Fruit fly (Drosophila melanogaster): ENCODE measurements around the gene Nep4.

Gene Nep4

dm6 chr3R:20633984-20634446 lies 25.7 kb downstream of the Nep4 start (continued):
- TF ChIP-seq Hr39 (GFP tag; optimal IDR thresholded peaks at IDR 0.05) = peak; percentile 84
- peak; percentile 60 for TF ChIP-seq CG11294 (GFP tag; IDR thresholded peaks at IDR 0.05)
- TF ChIP-seq CG6854 (GFP tag; optimal IDR thresholded peaks at IDR 0.05) = no peak
- TF ChIP-seq CG1621 (tag; optimal IDR thresholded peaks at IDR 0.05) = no peak
- no peak for TF ChIP-seq Eip75B (GFP tag; optimal IDR thresholded peaks at IDR 0.05)
- TF ChIP-seq fkh (GFP tag; optimal IDR thresholded peaks at IDR 0.05) = no peak
- no peak for TF ChIP-seq dsx (GFP tag; optimal IDR thresholded peaks at IDR 0.05; ENCODE audit: poor library complexity, severe bottlenecking)

- no peak for TF ChIP-seq Met (GFP tag; optimal IDR thresholded peaks at IDR 0.05)
- no peak for TF ChIP-seq CG4318 (GFP tag; optimal IDR thresholded peaks at IDR 0.05)
- TF ChIP-seq svp (GFP tag) = no peak
- no peak for TF ChIP-seq Smox (GFP tag; optimal IDR thresholded peaks at IDR 0.05)
- TF ChIP-seq Lpt (GFP tag; optimal IDR thresholded peaks at IDR 0.05) = no peak
- no peak for TF ChIP-seq CG3032 (tag; optimal IDR thresholded peaks at IDR 0.05)
- TF ChIP-seq CG6163 (GFP tag; IDR thresholded peaks at IDR 0.05) = no peak
- TF ChIP-seq acj6 (GFP tag; optimal IDR thresholded peaks at IDR 0.05) = no peak
- no peak for TF ChIP-seq Hr38 (GFP tag; optimal IDR thresholded peaks at IDR 0.05)
- TF ChIP-seq Gug (GFP tag; IDR thresholded peaks at IDR 0.05) = no peak
Measured at dm6 chr3R:20626123-20626522, 33.6 kb downstream of the Nep4 start.

dm6 chr3R:20622297-20623168 lies 37.2 kb downstream of the Nep4 start:
- no peak for TF ChIP-seq CG8632 (GFP tag; optimal IDR thresholded peaks at IDR 0.05)
- TF ChIP-seq CG6808 (GFP tag; optimal IDR thresholded peaks at IDR 0.05) = no peak
- no peak for TF ChIP-seq Ets21C (GFP tag; optimal IDR thresholded peaks at IDR 0.05)
- no peak for TF ChIP-seq CG8119 (GFP tag; IDR thresholded peaks at IDR 0.05)
- no peak for TF ChIP-seq Sox14 (GFP tag; optimal IDR thresholded peaks at IDR 0.05)
- no peak for TF ChIP-seq CG8319 (GFP tag; optimal IDR thresholded peaks at IDR 0.05)
- no peak for TF ChIP-seq Ets96B (tag; optimal IDR thresholded peaks at IDR 0.05)
- TF ChIP-seq fd59A (GFP tag; optimal IDR thresholded peaks at IDR 0.05) = no peak
- TF ChIP-seq CG10631 (GFP tag; optimal IDR thresholded peaks at IDR 0.05) = no peak

dm6 chr3R:20621805-20622286 lies 37.9 kb downstream of the Nep4 start, which contains the start of gene H:
H (plus strand) TSS chr3R:20621938.
- TF ChIP-seq acj6 (GFP tag; optimal IDR thresholded peaks at IDR 0.05) (no peak), Sox14 (GFP tag; optimal IDR thresholded peaks at IDR 0.05) (peak; percentile 8), lz (GFP tag; optimal IDR thresholded peaks at IDR 0.05) (no peak), Gug (GFP tag; IDR thresholded peaks at IDR 0.05) (no peak), dac (GFP tag; optimal IDR thresholded peaks at IDR 0.05) (no peak), CG7368 (GFP tag; optimal IDR thresholded peaks at IDR 0.05) (no peak), vri (GFP tag; optimal IDR thresholded peaks at IDR 0.05) (no peak)

dm6 chr3R:20618947-20619346 lies 40.8 kb downstream of the Nep4 start:
- TF ChIP-seq acj6 (GFP tag; optimal IDR thresholded peaks at IDR 0.05) (no peak), Eip93F (GFP tag; optimal IDR thresholded peaks at IDR 0.05) (no peak), ss (GFP tag; optimal IDR thresholded peaks at IDR 0.05) (no peak), Ets21C (GFP tag; optimal IDR thresholded peaks at IDR 0.05) (no peak), Lpt (GFP tag; optimal IDR thresholded peaks at IDR 0.05) (no peak), fd85E (GFP tag; optimal IDR thresholded peaks at IDR 0.05) (no peak), fkh (GFP tag; optimal IDR thresholded peaks at IDR 0.05) (no peak), CG9139 (GFP tag; optimal IDR thresholded peaks at IDR 0.05) (no peak), CG16779 (tag; optimal IDR thresholded peaks at IDR 0.05) (no peak), CG7368 (GFP tag; optimal IDR thresholded peaks at IDR 0.05) (no peak), OdsH (GFP tag; optimal IDR thresholded peaks at IDR 0.05) (no peak), CG10669 (GFP tag; optimal IDR thresholded peaks at IDR 0.05) (no peak), CG8632 (GFP tag; optimal IDR thresholded peaks at IDR 0.05) (no peak), salr (GFP tag; optimal IDR thresholded peaks at IDR 0.05) (no peak), Sox15 (GFP tag; optimal IDR thresholded peaks at IDR 0.05) (no peak), Gug (GFP tag; IDR thresholded peaks at IDR 0.05) (no peak), lz (GFP tag; optimal IDR thresholded peaks at IDR 0.05) (no peak), Hr38 (GFP tag; optimal IDR thresholded peaks at IDR 0.05) (no peak)

Data from whole organism, prepupa.